Worm (Caenorhabditis elegans): ENCODE results near the gene F34D10.4.

DNA sequence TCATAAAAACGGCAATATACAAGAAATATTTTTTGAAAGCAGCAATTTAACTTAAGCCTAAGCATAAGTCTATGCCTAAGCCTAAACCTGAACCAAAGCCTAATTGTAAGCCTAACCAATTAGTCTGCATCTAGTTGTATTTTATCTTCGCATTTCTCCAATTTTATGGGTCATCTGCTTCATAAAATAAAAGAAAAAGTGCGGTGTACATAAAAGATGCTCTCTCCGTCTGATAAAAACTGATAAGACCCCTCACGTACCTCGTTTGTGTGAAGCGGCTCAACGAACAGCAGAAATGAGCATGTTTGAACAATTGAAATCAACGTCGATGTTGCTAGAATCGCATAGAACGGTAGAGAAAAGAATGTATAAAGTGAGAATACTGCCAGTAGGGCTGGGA, 48.7 kb downstream of the F34D10.4 start:
- TF ChIP-seq ama-1 (optimal IDR thresholded peaks at IDR 0.05) (no peak), nhr-77 (tag; optimal IDR thresholded peaks at IDR 0.05) (no peak), sea-2 (GFP tag; optimal IDR thresholded peaks at IDR 0.05) (no peak), elt-1 (tag; optimal IDR thresholded peaks at IDR 0.05) (no peak), fkh-10 (GFP tag; optimal IDR thresholded peaks at IDR 0.05) (no peak), ztf-11 (tag; optimal IDR thresholded peaks at IDR 0.05) (no peak)

Data from whole organism, L3 larva.